Worm (Caenorhabditis elegans): ENCODE measurements around the gene ooc-3.

- TF ChIP-seq mxl-3 (GFP tag; optimal IDR thresholded peaks at IDR 0.05): no peak
- TF ChIP-seq cey-2 (tag; optimal IDR thresholded peaks at IDR 0.05; ENCODE audit: borderline replicate concordance, insufficient read depth): no peak
- no peak for TF ChIP-seq ceh-32 (tag; optimal IDR thresholded peaks at IDR 0.05; ENCODE audit: poor library complexity)
- TF ChIP-seq Y5F2A.4 (GFP tag; optimal IDR thresholded peaks at IDR 0.05): no peak
- no peak for TF ChIP-seq daf-12 (tag; optimal IDR thresholded peaks at IDR 0.05)
- TF ChIP-seq ceh-28 (tag; optimal IDR thresholded peaks at IDR 0.05): no peak
- TF ChIP-seq lin-15B (tag; optimal IDR thresholded peaks at IDR 0.05): no peak
Measured at ce11 chrII:11535429-11535828, 40.3 kb upstream of the ooc-3 start.

Data from whole organism, L4 larva.